Worm (Caenorhabditis elegans): ENCODE data around the gene gst-11.

The gst-11 gene

ce11 chrX:3633654-3634053, at the start of gene gst-11:
Gene gst-11, minus strand, starts transcription at chrX:3633754.
- TF ChIP-seq unc-62 (GFP tag; optimal IDR thresholded peaks at IDR 0.05) (no peak), nhr-76 (tag; optimal IDR thresholded peaks at IDR 0.05) (no peak), mep-1 (tag; optimal IDR thresholded peaks at IDR 0.05) (no peak), unc-39 (tag; optimal IDR thresholded peaks at IDR 0.05) (no peak), pha-4 (tag; optimal IDR thresholded peaks at IDR 0.05) (no peak), drap-1 (GFP tag; optimal IDR thresholded peaks at IDR 0.05) (no peak), nhr-2 (tag; optimal IDR thresholded peaks at IDR 0.05) (no peak), sptf-1 (tag; optimal IDR thresholded peaks at IDR 0.05) (no peak), mls-2 (tag; optimal IDR thresholded peaks at IDR 0.05) (no peak), ceh-83 (GFP tag; optimal IDR thresholded peaks at IDR 0.05) (no peak), lin-13 (tag; optimal IDR thresholded peaks at IDR 0.05) (no peak), M03D4.4 (tag; optimal IDR thresholded peaks at IDR 0.05) (no peak), cnd-1 (tag; optimal IDR thresholded peaks at IDR 0.05) (no peak), ztf-11 (tag; optimal IDR thresholded peaks at IDR 0.05) (no peak)

- TF ChIP-seq blmp-1 (tag; optimal IDR thresholded peaks at IDR 0.05) (no peak), unc-62 (GFP tag; optimal IDR thresholded peaks at IDR 0.05) (peak; percentile 71), hlh-1 (tag; optimal IDR thresholded peaks at IDR 0.05) (peak; percentile 61), unc-120 (tag; optimal IDR thresholded peaks at IDR 0.05; ENCODE audit: poor library complexity, severe bottlenecking) (peak; percentile 18)
Measured at ce11 chrX:3683060-3683459, 49.5 kb upstream of the gst-11 start.

- TF ChIP-seq nhr-28 (tag; optimal IDR thresholded peaks at IDR 0.05) (no peak), hlh-1 (tag; optimal IDR thresholded peaks at IDR 0.05) (peak; percentile 84), snpc-4 (tag; optimal IDR thresholded peaks at IDR 0.05) (no peak)
Measured at ce11 chrX:3680544-3681214, 47.1 kb upstream of the gst-11 start, which contains the start of gene tsp-17. Gene tsp-17, plus strand, starts transcription at chrX:3681164.

ce11 chrX:3678507-3679175, 45.1 kb upstream of the gst-11 start, which contains the start of gene tag-52:
Gene tag-52, minus strand, starts transcription at chrX:3678557.
- TF ChIP-seq ceh-83 (GFP tag; optimal IDR thresholded peaks at IDR 0.05) (no peak), bed-3 (GFP tag; optimal IDR thresholded peaks at IDR 0.05) (no peak), elt-3 (tag; optimal IDR thresholded peaks at IDR 0.05) (no peak), nhr-28 (tag; optimal IDR thresholded peaks at IDR 0.05) (no peak), ham-2 (GFP tag; optimal IDR thresholded peaks at IDR 0.05) (peak; percentile 53), mls-2 (tag; optimal IDR thresholded peaks at IDR 0.05) (peak; percentile 55), lin-13 (tag; optimal IDR thresholded peaks at IDR 0.05) (peak; percentile 38), nhr-237 (tag; optimal IDR thresholded peaks at IDR 0.05) (no peak), nhr-12 (tag; optimal IDR thresholded peaks at IDR 0.05) (no peak), flh-1 (GFP tag; optimal IDR thresholded peaks at IDR 0.05) (no peak), pha-4 (tag; optimal IDR thresholded peaks at IDR 0.05) (no peak), M03D4.4 (tag; optimal IDR thresholded peaks at IDR 0.05) (peak; percentile 59), unc-120 (tag; optimal IDR thresholded peaks at IDR 0.05; ENCODE audit: poor library complexity, severe bottlenecking) (no peak), mep-1 (tag; optimal IDR thresholded peaks at IDR 0.05) (peak; percentile 10), nhr-2 (tag; optimal IDR thresholded peaks at IDR 0.05) (no peak), drap-1 (GFP tag; optimal IDR thresholded peaks at IDR 0.05) (peak; percentile 26), lin-32 (GFP tag; optimal IDR thresholded peaks at IDR 0.05) (peak; percentile 73), sem-2 (GFP tag; optimal IDR thresholded peaks at IDR 0.05) (peak; percentile 23), cnd-1 (tag; optimal IDR thresholded peaks at IDR 0.05) (peak; percentile 75), ceh-39 (tag; optimal IDR thresholded peaks at IDR 0.05) (peak; percentile 34), elt-1 (tag; optimal IDR thresholded peaks at IDR 0.05; ENCODE audit: borderline replicate concordance, insufficient read depth) (no peak), nhr-76 (tag; optimal IDR thresholded peaks at IDR 0.05) (no peak), snpc-4 (tag; optimal IDR thresholded peaks at IDR 0.05) (no peak), ztf-11 (tag; optimal IDR thresholded peaks at IDR 0.05) (no peak), unc-39 (tag; optimal IDR thresholded peaks at IDR 0.05) (no peak), hlh-1 (tag; optimal IDR thresholded peaks at IDR 0.05) (peak; percentile 0), tbx-8 (GFP tag; optimal IDR thresholded peaks at IDR 0.05) (no peak), sptf-1 (tag; optimal IDR thresholded peaks at IDR 0.05) (peak; percentile 56), unc-62 (GFP tag; optimal IDR thresholded peaks at IDR 0.05) (peak; percentile 26)

Data from whole organism, mixed stage, embryonic.